Worm (Caenorhabditis elegans) whole organism, L1 larva: ENCODE measurements around the gene sipa-1.

ENCODE experiments used
- C34B4.2 ChIP-seq: sonication (generic microtip); optimal IDR thresholded peaks from 2 replicates; lab custom pipeline; 2017; ENCODE audit warnings: mild to moderate bottlenecking, missing genetic modification characterization, missing compliant biosample characterization
- Y116A8C.19 ChIP-seq: sonication (generic microtip); optimal IDR thresholded peaks from 2 replicates; lab custom pipeline; 2016; ENCODE audit warnings: missing compliant biosample characterization, missing genetic modification characterization, borderline replicate concordance
- ceh-82 ChIP-seq, 3 experiments: fragments of 150-350 bp in 1 of 3; sonication (generic microtip) in 2 of 3; optimal IDR thresholded peaks; 2 replicates each; lab custom pipeline; 2014 to 2017; ENCODE audit warnings: missing biosample characterization in 3 of 3, missing genetic modification characterization in 3 of 3
- ceh-88 ChIP-seq: fragments of 200-800 bp; sonication (Bioruptor generic); IDR thresholded peaks from 2 replicates; pipeline ENCODE4 v1.3.6; 2022; ENCODE audit warnings: missing genetic modification characterization, missing compliant biosample characterization
- dpl-1 ChIP-seq, 3 experiments: fragments of 150-350 bp in 2 of 3; sonication (generic microtip) in 1 of 3; optimal IDR thresholded peaks; 2 replicates each; lab custom pipeline; 2014 to 2017; ENCODE audit warnings: missing biosample characterization in 3 of 3, missing genetic modification characterization in 3 of 3, missing genetic modification reagents in 3 of 3
- dsc-1 ChIP-seq: sonication (generic microtip); optimal IDR thresholded peaks from 2 replicates; lab custom pipeline; 2016; ENCODE audit warnings: mild to moderate bottlenecking, missing genetic modification characterization, missing compliant biosample characterization
- efl-1 ChIP-seq, 4 experiments: fragments of 150-350 bp; optimal IDR thresholded peaks in 3 of 4; peaks in 1 of 4; 1 replicate in 1 of 4; 2 replicates in 3 of 4; lab custom pipeline; 2014; ENCODE audit warnings: missing biosample characterization in 2 of 4, missing genetic modification characterization in 2 of 4, missing genetic modification reagents in 2 of 4
- elt-2 ChIP-seq: sonication (generic microtip); optimal IDR thresholded peaks from 2 replicates; lab custom pipeline; 2016; ENCODE audit warnings: missing genetic modification characterization, mild to moderate bottlenecking, inconsistent platforms, missing compliant biosample characterization, missing genetic modification reagents
- fkh-8 ChIP-seq: sonication (generic microtip); optimal IDR thresholded peaks from 2 replicates; lab custom pipeline; 2016; ENCODE audit warnings: mild to moderate bottlenecking, missing genetic modification characterization, missing compliant biosample characterization
- hlh-17 ChIP-seq: fragments of 200-800 bp; sonication (Bioruptor generic); optimal IDR thresholded peaks from 2 replicates; lab custom pipeline; 2018; ENCODE audit warnings: missing genetic modification characterization, mild to moderate bottlenecking, missing compliant biosample characterization, moderate library complexity, borderline replicate concordance
- hlh-4 ChIP-seq: sonication (generic microtip); optimal IDR thresholded peaks from 2 replicates; lab custom pipeline; 2016; ENCODE audit warnings: mild to moderate bottlenecking, missing genetic modification characterization, missing compliant biosample characterization
- lin-15B ChIP-seq: fragments of 150-350 bp; sonication (generic microtip); optimal IDR thresholded peaks from 3 replicates; lab custom pipeline; 2014; ENCODE audit warnings: missing biosample characterization, missing genetic modification characterization
- lsy-2 ChIP-seq, 2 experiments: fragments of 150-350 bp; optimal IDR thresholded peaks; 2 replicates each; lab custom pipeline; 2014; ENCODE audit warnings: missing biosample characterization in 2 of 2, missing genetic modification characterization in 2 of 2
- nhr-28 ChIP-seq: fragments of 150-350 bp; optimal IDR thresholded peaks from 2 replicates; lab custom pipeline; 2014; ENCODE audit warnings: missing biosample characterization, missing genetic modification characterization
- nhr-76 ChIP-seq: sonication (generic microtip); optimal IDR thresholded peaks from 2 replicates; lab custom pipeline; 2017; ENCODE audit warnings: missing biosample characterization, missing genetic modification characterization
- sox-4 ChIP-seq: sonication (generic microtip); optimal IDR thresholded peaks from 2 replicates; lab custom pipeline; 2016; ENCODE audit warnings: missing genetic modification characterization, missing compliant biosample characterization
- unc-130 ChIP-seq: fragments of 150-350 bp; optimal IDR thresholded peaks from 2 replicates; lab custom pipeline; 2017; ENCODE audit warnings: missing biosample characterization, missing genetic modification characterization, inconsistent platforms
- xbp-1 ChIP-seq: sonication (generic microtip); optimal IDR thresholded peaks from 2 replicates; lab custom pipeline; 2016; ENCODE audit warnings: missing genetic modification characterization, missing compliant biosample characterization
- zip-4 ChIP-seq: fragments of 200-800 bp; sonication (Bioruptor generic); optimal IDR thresholded peaks from 2 replicates; lab custom pipeline; 2018; ENCODE audit warnings: mild to moderate bottlenecking, missing genetic modification characterization, moderate library complexity, missing compliant biosample characterization
- ztf-11 ChIP-seq, 2 experiments: sonication (generic microtip); optimal IDR thresholded peaks; 2 replicates each; lab custom pipeline; 2016 to 2017; ENCODE audit warnings: missing genetic modification characterization in 2 of 2, missing biosample characterization in 1 of 2, missing compliant biosample characterization in 1 of 2

Gene sipa-1

DNA sequence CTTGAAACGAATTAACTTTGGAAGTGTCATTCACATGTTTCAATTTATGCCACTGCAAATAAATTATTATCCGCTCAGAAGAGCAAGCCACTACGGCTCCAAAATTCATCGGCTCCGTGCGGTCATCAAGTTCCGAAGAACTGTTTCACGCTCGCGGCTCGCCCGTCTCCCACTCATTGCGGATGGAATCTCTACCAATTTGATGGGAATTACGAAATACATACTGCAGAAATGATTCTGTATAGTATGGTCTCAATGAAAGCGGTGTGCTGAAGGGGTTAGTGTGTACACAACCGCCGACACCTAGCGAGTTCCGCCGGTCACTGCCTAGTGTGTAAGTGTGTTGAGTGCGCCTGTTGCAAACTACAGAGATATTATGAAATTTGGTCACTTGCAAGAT lies 52.0 kb downstream of the sipa-1 start (continued):
- peak; percentile 61 for TF ChIP-seq elt-2 (tag; lab: Kevin White, UChicago)
- peak; percentile 70 for TF ChIP-seq zip-4 (GFP tag; lab: Kevin White, UChicago)
- peak; percentile 4 to 30 for TF ChIP-seq efl-1 (optimal IDR thresholded peaks at IDR 0.05; lab: Kevin White, UChicago)
- no peak for TF ChIP-seq efl-1 (GFP tag; optimal IDR thresholded peaks at IDR 0.05 in 1 of 2; lab: Kevin White, UChicago)
- peak in 1 of 3 experiments; percentile 0 for TF ChIP-seq dpl-1 (GFP tag; optimal IDR thresholded peaks at IDR 0.05; lab: Kevin White, UChicago)
- TF ChIP-seq ceh-88 (GFP tag; lab: Robert Waterston, UW) = no peak
- no peak for TF ChIP-seq Y116A8C.19 (tag; lab: Kevin White, UChicago)

DNA sequence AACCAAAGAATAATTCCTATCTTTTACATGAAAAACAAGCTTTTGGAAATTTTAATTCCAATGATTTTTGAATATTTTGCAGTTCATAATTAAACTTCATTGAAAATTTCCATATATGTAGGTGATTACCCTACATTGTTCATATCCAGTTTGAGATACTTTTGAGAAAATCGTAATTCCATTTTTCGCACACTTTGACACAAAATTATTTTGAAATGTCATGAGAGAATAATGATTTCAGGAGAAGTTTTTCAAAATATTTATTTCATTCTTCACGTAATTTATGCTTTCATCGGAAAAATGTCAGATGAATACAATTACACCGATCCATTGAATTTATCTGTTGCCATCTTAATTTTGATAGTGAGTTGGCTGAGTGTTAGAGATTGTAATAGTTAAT lies 53.9 kb downstream of the sipa-1 start, which contains the start of gene srx-88:
srx-88 (plus strand) TSS at position 301 of the 400 bp plus-strand sequence.
- no peak for TF ChIP-seq sox-4 (tag; lab: Kevin White, UChicago)
- TF ChIP-seq C34B4.2 (tag; lab: Kevin White, UChicago) = no peak
- TF ChIP-seq lin-15B (tag; lab: Kevin White, UChicago) = no peak
- TF ChIP-seq lsy-2 (tag; optimal IDR thresholded peaks at IDR 0.05; lab: Kevin White, UChicago) = no peak
- no peak for TF ChIP-seq fkh-8
- TF ChIP-seq nhr-28 (tag; lab: Kevin White, UChicago) = no peak
- no peak for TF ChIP-seq dsc-1 (tag; lab: Kevin White, UChicago)
- no peak for TF ChIP-seq xbp-1
- no peak for TF ChIP-seq hlh-4
- no peak for TF ChIP-seq nhr-76
- TF ChIP-seq ztf-11 (tag; optimal IDR thresholded peaks at IDR 0.05; lab: Kevin White, UChicago) = no peak
- no peak for TF ChIP-seq unc-130 (tag; lab: Kevin White, UChicago)
- TF ChIP-seq hlh-17 (GFP tag; lab: Kevin White, UChicago) = no peak
- no peak for TF ChIP-seq ceh-82 (tag; optimal IDR thresholded peaks at IDR 0.05; lab: Kevin White, UChicago)
